Fruit fly (Drosophila melanogaster) whole organism: ENCODE results near the gene CG15283.

Experiments
- CG8478 ChIP-seq: fragments of >200 bp; optimal IDR thresholded peaks from 2 replicates; lab custom pipeline; 2018; ENCODE audit warnings: inconsistent platforms
- Dll ChIP-seq: fragments of >200 bp; optimal IDR thresholded peaks from 2 replicates; lab custom pipeline; 2017
- EcR ChIP-seq, 2 experiments: fragments of >200 bp; optimal IDR thresholded peaks; 2 replicates each; lab custom pipeline; 2017; ENCODE audit warnings: missing biosample characterization in 2 of 2, missing genetic modification characterization in 2 of 2, missing genetic modification reagents in 2 of 2
- pan ChIP-seq: fragments of >200 bp; optimal IDR thresholded peaks from 2 replicates; lab custom pipeline; 2017
- psq ChIP-seq: fragments of >200 bp; optimal IDR thresholded peaks from 2 replicates; lab custom pipeline; 2017
- usp ChIP-seq: fragments of >200 bp; optimal IDR thresholded peaks from 2 replicates; lab custom pipeline; 2017; ENCODE audit warnings: missing biosample characterization, missing genetic modification characterization, mixed read lengths

The CG15283 gene

dm6 chr2L:14457414-14457813, 6.7 kb upstream of the CG15283 start:
- TF ChIP-seq Dll (lab: Kevin White, UChicago) (no peak), usp (GFP tag; lab: Kevin White, UChicago) (no peak), EcR (GFP tag; optimal IDR thresholded peaks at IDR 0.05; lab: Kevin White, UChicago) (no peak), psq (lab: Kevin White, UChicago) (no peak), CG8478 (lab: Kevin White, UChicago) (no peak)

dm6 chr2L:14456841-14457240, 6.1 kb upstream of the CG15283 start:
- TF ChIP-seq EcR (GFP tag; optimal IDR thresholded peaks at IDR 0.05; lab: Kevin White, UChicago) (no peak), psq (lab: Kevin White, UChicago) (no peak), Dll (lab: Kevin White, UChicago) (no peak), usp (GFP tag; lab: Kevin White, UChicago) (no peak), pan (lab: Kevin White, UChicago) (no peak), CG8478 (lab: Kevin White, UChicago) (no peak)

- TF ChIP-seq pan (lab: Kevin White, UChicago) = no peak
- TF ChIP-seq usp (GFP tag; lab: Kevin White, UChicago) = no peak
- TF ChIP-seq Dll (lab: Kevin White, UChicago) = no peak
- TF ChIP-seq CG8478 (lab: Kevin White, UChicago) = no peak
- no peak for TF ChIP-seq EcR (GFP tag; optimal IDR thresholded peaks at IDR 0.05; lab: Kevin White, UChicago)
- no peak for TF ChIP-seq psq (lab: Kevin White, UChicago)
Measured at dm6 chr2L:14456268-14456667, 5.5 kb upstream of the CG15283 start.

dm6 chr2L:14455131-14455530, 4.4 kb upstream of the CG15283 start:
- TF ChIP-seq psq (lab: Kevin White, UChicago) (no peak), CG8478 (lab: Kevin White, UChicago) (no peak), Dll (lab: Kevin White, UChicago) (no peak), pan (lab: Kevin White, UChicago) (no peak), EcR (GFP tag; optimal IDR thresholded peaks at IDR 0.05; lab: Kevin White, UChicago) (no peak), usp (GFP tag; lab: Kevin White, UChicago) (no peak)

- TF ChIP-seq pan (lab: Kevin White, UChicago) = no peak
- no peak for TF ChIP-seq usp (GFP tag; lab: Kevin White, UChicago)
- no peak for TF ChIP-seq EcR (GFP tag; optimal IDR thresholded peaks at IDR 0.05; lab: Kevin White, UChicago)
- no peak for TF ChIP-seq CG8478 (lab: Kevin White, UChicago)
- no peak for TF ChIP-seq psq (lab: Kevin White, UChicago)
- no peak for TF ChIP-seq Dll (lab: Kevin White, UChicago)
Measured at dm6 chr2L:14454247-14454646, 3.5 kb upstream of the CG15283 start.

- no peak for TF ChIP-seq Dll (lab: Kevin White, UChicago)
- TF ChIP-seq usp (GFP tag; lab: Kevin White, UChicago) = no peak
- no peak for TF ChIP-seq CG8478 (lab: Kevin White, UChicago)
- no peak for TF ChIP-seq pan (lab: Kevin White, UChicago)
- no peak for TF ChIP-seq psq (lab: Kevin White, UChicago)
- TF ChIP-seq EcR (GFP tag; optimal IDR thresholded peaks at IDR 0.05; lab: Kevin White, UChicago) = no peak
Measured at dm6 chr2L:14452920-14453791, 2.4 kb upstream of the CG15283 start.

- TF ChIP-seq EcR (GFP tag; optimal IDR thresholded peaks at IDR 0.05; lab: Kevin White, UChicago) (no peak), CG8478 (lab: Kevin White, UChicago) (no peak), Dll (lab: Kevin White, UChicago) (no peak), usp (GFP tag; lab: Kevin White, UChicago) (no peak), psq (lab: Kevin White, UChicago) (no peak), pan (lab: Kevin White, UChicago) (no peak)
Measured at dm6 chr2L:14451286-14451685, 564 bp upstream of the CG15283 start.

- TF ChIP-seq psq (lab: Kevin White, UChicago) = no peak
Measured at dm6 chr2L:14449886-14450548, 705 bp downstream of the CG15283 start.

dm6 chr2L:14448784-14449183, 1.9 kb downstream of the CG15283 start:
- TF ChIP-seq psq (lab: Kevin White, UChicago) (no peak), pan (lab: Kevin White, UChicago) (no peak), Dll (lab: Kevin White, UChicago) (no peak), CG8478 (lab: Kevin White, UChicago) (no peak), usp (GFP tag; lab: Kevin White, UChicago) (no peak), EcR (GFP tag; optimal IDR thresholded peaks at IDR 0.05; lab: Kevin White, UChicago) (no peak)

dm6 chr2L:14447558-14447957, 3.2 kb downstream of the CG15283 start:
- no peak for TF ChIP-seq Dll (lab: Kevin White, UChicago)
- no peak for TF ChIP-seq usp (GFP tag; lab: Kevin White, UChicago)
- TF ChIP-seq EcR (GFP tag; optimal IDR thresholded peaks at IDR 0.05; lab: Kevin White, UChicago) = no peak
- no peak for TF ChIP-seq pan (lab: Kevin White, UChicago)
- TF ChIP-seq CG8478 (lab: Kevin White, UChicago) = no peak
- no peak for TF ChIP-seq psq (lab: Kevin White, UChicago)
